Worm (Caenorhabditis elegans) whole organism, midembryonic: Measurements from ENCODE around the gene C17E7.9.

Experiments
- cog-1 ChIP-seq: sonication (generic microtip); optimal IDR thresholded peaks from 2 replicates; lab custom pipeline; 2016; ENCODE audit warnings: missing genetic modification characterization, missing compliant biosample characterization
- flt-1 ChIP-seq: fragments of 200-800 bp; sonication (Bioruptor generic); IDR thresholded peaks from 2 replicates; pipeline ENCODE4 v1.3.6; 2022; ENCODE audit warnings: missing genetic modification characterization, missing compliant biosample characterization
- klf-2 ChIP-seq: fragments of 200-800 bp; sonication (Bioruptor generic); conservative IDR thresholded peaks from 2 replicates; pipeline ENCODE4 v1.3.6; 2022; ENCODE audit warnings: missing genetic modification reagents, missing genetic modification characterization, missing compliant biosample characterization
- med-1 ChIP-seq: sonication (generic microtip); optimal IDR thresholded peaks from 2 replicates; lab custom pipeline; 2017; ENCODE audit warnings: missing genetic modification characterization, mild to moderate bottlenecking, missing compliant biosample characterization, antibody characterized with exemption, missing genetic modification reagents; ENCODE audit not compliant: insufficient read depth
- ref-1 ChIP-seq: fragments of 200-800 bp; sonication (Bioruptor generic); conservative IDR thresholded peaks from 2 replicates; pipeline ENCODE4 v1.3.6; 2022; ENCODE audit warnings: missing genetic modification reagents, missing genetic modification characterization, missing compliant biosample characterization
- tab-1 ChIP-seq: fragments of 200-800 bp; sonication (Bioruptor generic); IDR thresholded peaks from 2 replicates; pipeline ENCODE4 v1.3.6; 2022; ENCODE audit warnings: missing genetic modification characterization, missing compliant biosample characterization
- ztf-23 ChIP-seq: fragments of 200-800 bp; sonication (Bioruptor generic); IDR thresholded peaks from 2 replicates; pipeline ENCODE4 v1.3.6; 2022; ENCODE audit warnings: missing genetic modification reagents, missing genetic modification characterization, missing compliant biosample characterization
- ztf-29 ChIP-seq: fragments of 200-800 bp; sonication (Bioruptor generic); IDR thresholded peaks from 2 replicates; pipeline ENCODE4 v1.3.6; 2022; ENCODE audit warnings: missing genetic modification reagents, missing genetic modification characterization, missing compliant biosample characterization

ce11 chrV:3938789-3939188 lies 48.1 kb upstream of the C17E7.9 start, which contains the start of gene cyp-35B1:
- TF ChIP-seq ztf-23 (no peak), flt-1 (GFP tag; lab: Robert Waterston, UW) (no peak), cog-1 (tag; lab: Kevin White, UChicago) (no peak), ztf-29 (GFP tag; lab: Robert Waterston, UW) (no peak), ref-1 (GFP tag; lab: Robert Waterston, UW) (no peak), tab-1 (GFP tag; lab: Robert Waterston, UW) (no peak), klf-2 (GFP tag; lab: Robert Waterston, UW) (no peak), med-1 (GFP tag; lab: Kevin White, UChicago) (no peak)
